Worm (Caenorhabditis elegans) whole organism, early embryonic: ENCODE measurements around the gene gtf-2F1.

ENCODE experiments used
- B0310.2 ChIP-seq: sonication (generic microtip); optimal IDR thresholded peaks from 2 replicates; lab custom pipeline; 2016; ENCODE audit warnings: mild to moderate bottlenecking, missing genetic modification characterization, missing compliant biosample characterization
- F13C5.2 ChIP-seq: sonication (generic microtip); optimal IDR thresholded peaks from 2 replicates; lab custom pipeline; 2017; ENCODE audit warnings: mild to moderate bottlenecking, missing genetic modification characterization, inconsistent platforms, missing compliant biosample characterization
- aly-1 ChIP-seq: sonication (generic microtip); optimal IDR thresholded peaks from 2 replicates; lab custom pipeline; 2016; ENCODE audit warnings: missing genetic modification characterization, missing compliant biosample characterization
- ama-1 ChIP-seq: fragments of 150-350 bp; optimal IDR thresholded peaks from 2 replicates; lab custom pipeline; 2014
- ceh-13 ChIP-seq: fragments of 200-800 bp; sonication (Bioruptor generic); optimal IDR thresholded peaks from 2 replicates; lab custom pipeline; 2018; ENCODE audit warnings: mild to moderate bottlenecking, missing genetic modification characterization, missing compliant biosample characterization
- ceh-36 ChIP-seq: sonication (generic microtip); optimal IDR thresholded peaks from 2 replicates; lab custom pipeline; 2016; ENCODE audit warnings: missing genetic modification characterization, inconsistent platforms, missing compliant biosample characterization
- ets-7 ChIP-seq: sonication (generic microtip); optimal IDR thresholded peaks from 2 replicates; lab custom pipeline; 2016; ENCODE audit warnings: missing genotype, missing genetic modification characterization, missing compliant biosample characterization
- flt-1 ChIP-seq: fragments of 200-800 bp; sonication (Bioruptor generic); IDR thresholded peaks from 2 replicates; pipeline ENCODE4 v1.3.6; 2022; ENCODE audit warnings: missing genetic modification characterization, missing compliant biosample characterization
- hmbx-1 ChIP-seq: sonication (generic microtip); optimal IDR thresholded peaks from 2 replicates; lab custom pipeline; 2016; ENCODE audit warnings: mild to moderate bottlenecking, missing genetic modification characterization, missing compliant biosample characterization
- hmg-4 ChIP-seq: fragments of 200-800 bp; sonication (Bioruptor generic); optimal IDR thresholded peaks from 2 replicates; lab custom pipeline; 2018; ENCODE audit warnings: mild to moderate bottlenecking, missing genetic modification characterization, missing compliant biosample characterization
- hnd-1 ChIP-seq: sonication (generic microtip); optimal IDR thresholded peaks from 2 replicates; lab custom pipeline; 2016; ENCODE audit warnings: missing genetic modification characterization, missing compliant biosample characterization
- pes-1 ChIP-seq: fragments of 200-800 bp; sonication (Bioruptor generic); IDR thresholded peaks from 2 replicates; pipeline ENCODE4 v1.3.6; 2022; ENCODE audit warnings: missing genetic modification reagents, missing genetic modification characterization, missing compliant biosample characterization
- scrt-1 ChIP-seq: fragments of 200-800 bp; sonication (Bioruptor generic); IDR thresholded peaks from 2 replicates; pipeline ENCODE4 v1.3.6; 2022; ENCODE audit warnings: missing genetic modification characterization, missing compliant biosample characterization
- sea-1 ChIP-seq: fragments of 200-800 bp; sonication (Bioruptor generic); conservative IDR thresholded peaks from 2 replicates; pipeline ENCODE4 v1.3.6; 2022; ENCODE audit warnings: missing genetic modification characterization, missing compliant biosample characterization
- tbx-11 ChIP-seq: fragments of 200-800 bp; sonication (Bioruptor generic); IDR thresholded peaks from 2 replicates; pipeline ENCODE4 v1.3.6; 2022; ENCODE audit warnings: missing genetic modification characterization, missing compliant biosample characterization
- tbx-37 ChIP-seq: fragments of 200-800 bp; sonication (Bioruptor generic); conservative IDR thresholded peaks from 2 replicates; pipeline ENCODE4 v1.3.6; 2022; ENCODE audit warnings: missing genetic modification reagents, missing genetic modification characterization, missing compliant biosample characterization
- tra-4 ChIP-seq: sonication (generic microtip); optimal IDR thresholded peaks from 2 replicates; lab custom pipeline; 2017; ENCODE audit warnings: missing genetic modification characterization, missing compliant biosample characterization

The gtf-2F1 gene

DNA sequence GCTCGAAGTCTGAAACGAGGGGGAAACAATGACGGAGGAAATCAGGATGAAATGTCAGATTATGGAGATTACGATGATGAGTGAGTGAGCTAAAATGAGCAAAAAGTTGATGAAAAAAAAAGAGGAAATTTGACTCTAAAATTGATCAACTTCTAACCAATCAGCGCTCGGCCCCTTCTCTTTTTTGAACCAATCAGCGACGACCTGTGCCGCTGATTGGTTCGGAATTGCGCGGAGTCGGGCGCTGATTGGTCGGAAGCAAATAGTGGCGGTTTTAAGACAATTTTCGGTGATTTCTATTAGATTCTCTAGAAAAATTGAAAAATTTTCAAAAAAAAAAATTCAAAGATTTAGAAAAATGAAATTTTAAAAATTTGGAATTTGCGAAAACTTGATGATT is 36.3 kb downstream of the gtf-2F1 start:
- no peak for TF ChIP-seq aly-1 (tag; lab: Kevin White, UChicago)
- TF ChIP-seq pes-1 (GFP tag; lab: Robert Waterston, UW): no peak
- TF ChIP-seq flt-1 (GFP tag; lab: Robert Waterston, UW): no peak
- no peak for TF ChIP-seq ets-7 (tag; lab: Kevin White, UChicago)
- no peak for TF ChIP-seq tbx-11 (GFP tag; lab: Robert Waterston, UW)

DNA sequence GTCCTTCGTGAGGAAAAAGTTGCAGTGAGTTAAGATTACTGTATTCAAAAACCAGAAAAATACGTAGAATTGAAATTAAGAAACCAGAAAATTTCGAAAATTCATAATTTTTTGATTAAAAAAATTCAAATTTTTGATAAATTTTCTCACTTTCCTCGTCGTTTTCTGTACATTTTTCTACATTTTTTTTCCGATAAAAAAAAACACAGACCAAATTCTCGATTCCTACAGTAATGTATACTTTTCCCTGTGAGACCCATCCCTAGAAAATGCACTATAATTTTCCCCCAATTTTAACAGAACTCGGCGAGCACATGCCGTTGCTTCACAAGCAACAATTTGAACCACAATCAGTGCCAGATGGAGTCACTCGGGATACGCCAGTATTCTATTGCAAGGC is 38.5 kb downstream of the gtf-2F1 start, which contains the start of gene athp-2:
TSS of gene athp-2 (plus strand) at position 301 of the 400 bp plus-strand sequence.
- TF ChIP-seq scrt-1 (GFP tag; lab: Robert Waterston, UW) (no peak), ets-7 (tag; lab: Kevin White, UChicago) (no peak), sea-1 (GFP tag; lab: Robert Waterston, UW) (no peak), tra-4 (tag; lab: Kevin White, UChicago) (no peak), tbx-37 (GFP tag; lab: Robert Waterston, UW) (no peak), ama-1 (lab: Kevin White, UChicago) (no peak), pes-1 (GFP tag; lab: Robert Waterston, UW) (no peak), ceh-36 (tag; lab: Kevin White, UChicago) (no peak), F13C5.2 (tag; lab: Kevin White, UChicago) (no peak), aly-1 (tag; lab: Kevin White, UChicago) (no peak), ceh-13 (no peak), tbx-11 (GFP tag; lab: Robert Waterston, UW) (no peak)

DNA sequence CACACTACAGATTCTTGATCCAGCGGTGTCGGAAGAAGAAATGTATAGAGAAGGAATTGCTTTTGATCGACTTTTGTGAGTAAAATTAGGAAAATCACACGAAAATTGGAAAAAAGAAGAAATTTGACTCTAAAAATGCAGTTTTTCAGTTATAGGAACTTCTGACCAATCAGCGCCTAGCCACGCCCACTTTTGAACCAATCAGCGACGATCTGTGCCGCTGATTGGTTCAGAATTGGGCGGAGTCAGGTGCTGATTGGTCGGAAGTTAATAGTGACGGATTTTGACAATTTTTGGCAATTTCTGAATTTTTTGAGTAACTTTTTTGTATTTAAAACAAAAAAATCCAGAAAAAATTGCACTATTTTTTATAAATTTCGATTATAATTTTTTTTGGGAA is 40.1 kb downstream of the gtf-2F1 start:
- TF ChIP-seq B0310.2 (tag; lab: Kevin White, UChicago): no peak
- no peak for TF ChIP-seq hmg-4 (GFP tag; lab: Kevin White, UChicago)
- no peak for TF ChIP-seq tbx-11 (GFP tag; lab: Robert Waterston, UW)
- no peak for TF ChIP-seq ama-1 (lab: Kevin White, UChicago)
- TF ChIP-seq F13C5.2 (tag; lab: Kevin White, UChicago): no peak
- no peak for TF ChIP-seq hnd-1 (tag; lab: Kevin White, UChicago)
- no peak for TF ChIP-seq hmbx-1
- no peak for TF ChIP-seq ceh-36 (tag; lab: Kevin White, UChicago)
- no peak for TF ChIP-seq flt-1 (GFP tag; lab: Robert Waterston, UW)
- no peak for TF ChIP-seq tra-4 (tag; lab: Kevin White, UChicago)
- no peak for TF ChIP-seq scrt-1 (GFP tag; lab: Robert Waterston, UW)
- no peak for TF ChIP-seq pes-1 (GFP tag; lab: Robert Waterston, UW)
- TF ChIP-seq ceh-13: no peak

DNA sequence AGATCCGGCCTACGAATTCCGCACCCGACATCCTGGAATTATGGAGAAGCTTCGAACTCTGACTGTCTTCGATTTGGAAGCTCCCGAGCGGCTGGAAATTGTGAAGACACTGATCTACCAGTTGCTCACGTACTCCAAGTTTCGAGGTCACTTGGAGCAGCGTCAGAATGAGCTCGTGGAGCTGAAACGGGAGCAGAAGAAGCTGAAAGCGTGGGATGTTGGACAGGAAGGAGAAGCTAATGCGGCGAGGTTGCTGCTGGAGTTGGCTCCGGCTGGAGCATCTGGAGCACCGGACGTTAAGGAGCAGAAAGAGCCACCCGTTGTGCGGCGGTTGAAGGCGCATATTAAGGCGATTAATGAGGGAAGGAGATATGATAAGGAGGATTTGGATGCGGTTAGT is 42.9 kb downstream of the gtf-2F1 start:
- TF ChIP-seq flt-1 (GFP tag; lab: Robert Waterston, UW) (no peak), hmg-4 (GFP tag; lab: Kevin White, UChicago) (no peak), tra-4 (tag; lab: Kevin White, UChicago) (no peak), ceh-36 (tag; lab: Kevin White, UChicago) (no peak), sea-1 (GFP tag; lab: Robert Waterston, UW) (no peak), hmbx-1 (no peak), tbx-11 (GFP tag; lab: Robert Waterston, UW) (no peak), ceh-13 (no peak), F13C5.2 (tag; lab: Kevin White, UChicago) (no peak), tbx-37 (GFP tag; lab: Robert Waterston, UW) (no peak), pes-1 (GFP tag; lab: Robert Waterston, UW) (no peak), ama-1 (lab: Kevin White, UChicago) (no peak), hnd-1 (tag; lab: Kevin White, UChicago) (no peak), scrt-1 (GFP tag; lab: Robert Waterston, UW) (no peak)

DNA sequence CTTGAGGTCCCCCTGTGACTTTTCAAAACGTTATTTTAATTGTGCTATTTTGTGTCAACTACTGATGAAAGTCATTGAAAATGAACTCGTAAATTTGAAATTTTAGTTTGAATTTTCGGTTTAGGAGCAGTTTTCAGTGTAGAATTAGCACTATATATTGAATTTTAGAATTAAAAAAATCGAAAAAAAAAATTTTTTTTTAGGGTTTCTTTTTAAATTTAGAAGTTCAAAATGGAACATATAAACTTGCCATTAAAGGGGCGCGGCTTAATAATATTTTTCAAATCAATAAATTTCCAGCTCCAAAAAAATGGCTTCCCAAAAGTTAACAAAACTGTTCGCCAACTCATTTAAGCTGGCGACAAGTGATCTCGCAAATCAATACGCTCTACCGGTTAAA is 49.5 kb downstream of the gtf-2F1 start, which contains the start of gene H20J04.9:
TSS of gene H20J04.9 (plus strand) at position 301 of the 400 bp plus-strand sequence.
- TF ChIP-seq tbx-11 (GFP tag; lab: Robert Waterston, UW) (no peak), F13C5.2 (tag; lab: Kevin White, UChicago) (no peak), scrt-1 (GFP tag; lab: Robert Waterston, UW) (no peak), ets-7 (tag; lab: Kevin White, UChicago) (no peak), ama-1 (lab: Kevin White, UChicago) (no peak), pes-1 (GFP tag; lab: Robert Waterston, UW) (no peak), hmbx-1 (no peak), sea-1 (GFP tag; lab: Robert Waterston, UW) (no peak), hnd-1 (tag; lab: Kevin White, UChicago) (no peak), ceh-13 (no peak)
